Fruit fly (Drosophila melanogaster): ENCODE data around the gene B4.
A peak's percentile ranks its signal among the peaks of the same experiment; 100 is the strongest.

Gene B4

DNA sequence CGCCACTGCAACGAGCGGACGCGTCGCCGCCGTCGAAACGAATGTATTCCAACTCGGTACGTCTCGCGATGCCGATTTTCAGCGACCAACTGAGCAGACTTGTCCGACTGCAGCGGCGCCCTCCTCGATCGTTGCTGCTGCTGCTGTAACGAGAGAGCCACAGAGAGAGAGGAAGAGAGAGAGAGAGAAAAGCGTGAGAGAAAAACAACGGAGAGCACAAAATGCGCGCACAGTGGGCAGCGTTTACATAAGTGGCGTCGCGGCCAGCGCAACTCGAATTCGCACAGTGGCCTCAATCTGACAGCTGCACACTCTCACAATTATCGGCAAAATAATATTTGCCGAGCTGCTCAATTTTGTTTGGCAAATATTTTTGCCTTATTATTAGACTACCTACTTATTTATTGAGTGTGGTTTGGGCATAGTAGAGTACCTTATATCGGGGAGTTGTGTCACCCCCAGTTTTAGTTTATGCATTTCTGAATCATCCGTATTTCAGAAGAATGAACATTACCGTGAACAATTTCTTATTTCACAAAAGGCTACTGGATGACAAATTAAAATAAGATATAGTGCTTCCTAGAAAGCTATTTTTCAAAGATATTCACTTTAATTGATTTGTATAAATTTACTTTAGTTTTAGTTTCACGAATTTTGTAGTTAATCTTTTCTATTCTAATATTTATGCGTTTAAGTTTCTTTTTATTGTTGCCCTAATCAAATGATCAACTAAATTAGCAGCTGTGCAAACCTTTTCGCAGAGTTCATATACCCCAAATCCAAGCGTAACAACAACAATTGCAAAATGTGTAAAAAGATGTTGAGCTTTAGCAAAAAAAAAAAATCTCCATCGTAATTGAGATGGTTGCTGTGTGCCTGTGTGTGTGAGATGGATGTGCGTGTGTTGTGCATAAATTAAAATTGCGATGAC is 35.5 kb downstream of the B4 start:
- no peak for TF ChIP-seq CG8478 (optimal IDR thresholded peaks at IDR 0.05)
- TF ChIP-seq CTCF (optimal IDR thresholded peaks at IDR 0.05): no peak

DNA sequence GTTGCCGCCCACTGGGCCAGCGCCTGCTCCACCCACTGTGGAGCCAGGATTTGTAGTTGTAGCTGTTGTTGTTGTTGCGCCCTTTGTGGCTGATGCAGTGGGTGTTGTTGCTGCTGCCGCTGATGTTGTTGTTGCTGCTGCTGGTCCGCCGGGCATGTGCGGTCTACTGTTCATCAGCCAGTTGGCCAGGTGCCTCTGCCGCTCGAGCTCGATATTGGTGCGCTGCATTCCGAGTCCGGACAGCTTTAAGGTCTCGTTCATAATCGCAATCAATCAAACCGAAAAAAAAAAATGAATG is 36.1 kb downstream of the B4 start:
- no peak for TF ChIP-seq CTCF (optimal IDR thresholded peaks at IDR 0.05)

DNA sequence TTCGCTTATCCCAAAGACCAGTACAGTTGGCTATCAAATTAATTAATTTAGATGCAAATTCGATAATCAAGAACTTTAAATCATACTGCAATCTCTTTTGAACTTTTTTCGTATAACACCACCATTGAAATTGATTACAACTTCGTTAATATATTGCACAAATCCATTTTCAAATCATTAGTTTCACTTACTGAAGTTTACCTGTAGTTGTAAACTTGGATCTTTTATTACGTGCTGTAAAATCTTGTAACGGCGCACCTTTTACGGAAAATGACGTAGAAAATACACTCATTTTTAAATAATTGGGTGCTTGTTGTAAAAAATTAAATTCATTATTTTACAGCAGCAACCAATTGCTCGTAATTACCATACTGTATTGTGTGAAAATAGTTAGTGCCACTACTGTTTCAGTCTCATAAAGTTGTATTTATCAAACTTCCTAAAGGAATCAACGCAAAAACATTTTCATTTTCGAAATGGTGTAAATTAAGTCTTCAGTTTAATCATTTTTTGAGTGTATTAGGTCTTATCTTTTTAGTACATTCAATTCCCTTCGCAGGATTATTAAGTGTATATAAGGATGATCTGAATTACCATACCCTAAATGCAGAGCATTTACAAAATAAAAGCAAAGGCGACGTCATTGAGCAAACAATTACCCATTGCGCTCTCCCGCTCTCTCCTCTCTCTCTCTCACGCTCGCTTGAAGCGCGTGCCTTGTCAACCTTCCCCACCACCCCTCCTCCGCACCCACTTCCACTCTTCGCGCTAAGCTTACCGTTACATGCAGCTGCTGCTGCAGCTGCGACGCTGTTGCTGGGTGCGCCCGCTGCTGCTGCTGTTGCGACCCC is 36.7 kb downstream of the B4 start:
- TF ChIP-seq CTCF (optimal IDR thresholded peaks at IDR 0.05) (no peak), CG8478 (optimal IDR thresholded peaks at IDR 0.05) (no peak)

DNA sequence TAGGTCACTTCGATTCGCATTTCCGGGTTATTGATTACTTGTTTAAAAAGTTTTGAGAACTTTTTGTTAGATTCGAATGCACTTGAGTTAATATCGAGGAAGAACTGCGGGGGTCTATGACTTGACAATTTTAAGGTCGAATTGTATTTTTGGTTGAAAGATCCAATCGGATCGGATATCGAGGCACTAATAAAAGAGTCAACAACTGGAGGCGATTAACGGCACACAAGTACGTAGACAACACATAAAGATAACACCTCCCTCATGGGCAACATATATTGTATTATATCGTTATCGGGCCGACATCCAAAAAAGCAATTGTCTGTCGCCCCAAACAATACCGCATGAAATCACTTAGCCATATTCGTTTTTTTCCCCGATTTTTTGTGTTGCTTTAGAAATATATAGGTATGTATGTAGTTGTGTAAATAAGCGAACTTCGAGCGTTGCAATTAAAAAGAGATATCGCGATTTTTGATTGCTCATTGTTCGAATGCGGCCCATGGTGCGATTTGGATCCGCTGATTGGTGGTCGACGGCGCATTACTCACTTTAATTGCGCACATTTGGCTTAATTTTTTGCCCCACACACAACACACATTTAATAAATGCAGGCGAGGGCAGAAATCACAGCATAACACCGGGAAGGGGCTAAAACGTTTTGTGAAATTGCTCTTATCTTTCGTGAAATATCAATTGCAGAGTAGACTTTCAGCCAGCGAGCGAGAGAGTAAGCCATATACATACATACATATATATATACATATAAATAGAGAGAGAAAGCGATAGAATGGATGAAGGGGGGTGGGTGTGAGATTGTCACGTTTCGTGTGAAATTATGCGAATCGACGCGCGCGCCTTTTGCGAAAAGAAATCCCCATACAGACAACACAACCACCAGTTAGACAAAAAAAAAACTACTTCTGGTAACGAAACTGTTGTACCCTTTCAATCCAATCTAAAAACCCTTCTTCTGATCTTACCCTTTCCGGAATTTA is 38.0 kb downstream of the B4 start:
- no peak for TF ChIP-seq CG8478 (optimal IDR thresholded peaks at IDR 0.05)
- no peak for TF ChIP-seq CTCF (optimal IDR thresholded peaks at IDR 0.05)

DNA sequence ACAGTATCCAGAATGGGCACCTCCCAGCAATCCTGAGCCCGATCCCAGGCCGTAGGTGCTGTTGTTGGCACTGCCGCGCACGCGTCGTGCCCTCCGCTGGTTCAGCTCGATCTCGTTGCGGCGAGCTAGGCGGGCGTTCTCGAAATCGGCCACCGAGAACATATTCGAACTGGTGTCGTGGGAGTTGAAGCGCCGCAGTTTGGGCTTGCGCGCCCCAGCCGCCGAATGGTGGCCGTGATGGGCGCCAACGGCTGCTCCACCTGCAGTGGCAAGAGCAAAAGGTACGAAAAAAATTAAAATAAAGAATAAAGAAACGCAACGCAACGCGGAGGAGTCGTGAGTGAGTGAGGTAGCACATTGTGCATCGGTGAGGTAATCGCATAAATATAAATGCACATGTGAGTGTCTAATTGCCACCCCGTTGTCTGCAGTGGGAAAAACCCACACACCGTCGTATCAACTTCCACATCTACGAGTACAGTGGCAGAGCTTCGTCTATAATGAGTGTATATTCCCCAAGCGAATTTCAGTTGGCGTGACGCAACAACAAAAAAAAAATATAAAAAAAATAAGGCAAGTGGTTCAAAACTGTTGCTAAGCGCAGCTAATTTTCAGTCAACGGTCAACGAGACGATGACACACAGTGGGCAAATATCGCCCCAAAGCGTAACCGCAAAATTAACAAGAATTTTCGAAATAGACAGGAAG is 39.4 kb downstream of the B4 start:
- TF ChIP-seq CTCF (optimal IDR thresholded peaks at IDR 0.05) (no peak), CG8478 (optimal IDR thresholded peaks at IDR 0.05) (no peak)

DNA sequence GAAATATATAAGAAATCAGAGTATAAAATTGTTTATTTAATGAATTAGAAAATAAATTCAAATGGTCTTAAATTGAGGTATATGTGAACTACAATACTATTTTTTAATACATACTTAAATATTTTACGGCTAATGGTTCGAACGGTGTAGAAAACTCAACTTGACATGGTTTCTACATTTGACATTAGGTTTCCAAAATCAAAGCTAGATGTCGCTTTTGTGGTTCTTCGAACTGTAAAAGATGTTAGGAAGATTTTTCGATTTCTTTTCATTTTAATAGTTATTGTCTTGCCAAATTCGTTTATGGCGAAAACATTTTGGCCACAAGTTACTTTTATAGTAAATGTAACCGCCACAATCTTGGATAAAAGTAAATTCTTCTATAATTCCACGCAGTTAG is 48.7 kb downstream of the B4 start:
- TF ChIP-seq CTCF (optimal IDR thresholded peaks at IDR 0.05) (peak; percentile 73 to 90), CG8478 (optimal IDR thresholded peaks at IDR 0.05) (no peak)

DNA sequence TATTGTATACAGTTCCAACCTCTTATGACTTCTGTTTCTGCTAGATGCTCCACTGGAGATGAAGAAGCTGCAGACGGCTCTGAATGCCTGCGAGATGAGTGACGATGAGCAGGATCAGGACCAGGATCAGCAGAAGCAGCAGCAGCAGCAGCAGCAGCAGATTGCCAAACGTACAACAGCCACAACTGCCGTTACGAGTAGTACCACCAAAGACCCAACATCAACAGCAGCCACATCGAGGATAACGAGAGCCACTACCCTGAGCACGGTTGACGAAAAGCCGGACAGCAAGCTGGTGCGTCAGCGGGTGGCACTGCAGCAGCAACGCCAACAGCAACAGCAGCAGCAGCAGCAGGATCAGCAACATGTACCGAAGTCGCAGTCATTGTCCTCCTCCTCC is 51.2 kb downstream of the B4 start:
- TF ChIP-seq CG8478 (optimal IDR thresholded peaks at IDR 0.05) (no peak), CTCF (optimal IDR thresholded peaks at IDR 0.05) (no peak)

DNA sequence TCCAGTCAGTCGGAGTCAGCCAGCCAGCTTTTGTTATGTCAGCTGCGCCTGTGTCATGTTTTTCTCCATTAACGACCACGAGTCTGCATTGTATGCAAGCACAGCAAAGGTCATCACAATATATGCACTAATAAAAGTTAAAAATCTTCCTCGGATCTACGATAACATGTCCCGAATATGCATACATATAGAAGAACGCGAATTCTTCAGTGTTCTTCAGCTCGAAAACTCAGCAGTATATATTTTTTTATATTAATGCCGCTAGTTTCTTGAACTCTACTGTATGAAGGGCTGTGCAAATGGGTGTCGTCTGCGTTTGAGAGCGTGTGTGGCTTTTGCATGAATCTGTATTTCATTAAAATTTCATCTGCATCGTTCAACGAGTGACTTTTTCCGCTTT is 66.9 kb downstream of the B4 start:
- no peak for TF ChIP-seq CTCF (optimal IDR thresholded peaks at IDR 0.05)
- TF ChIP-seq CG8478 (optimal IDR thresholded peaks at IDR 0.05): no peak

DNA sequence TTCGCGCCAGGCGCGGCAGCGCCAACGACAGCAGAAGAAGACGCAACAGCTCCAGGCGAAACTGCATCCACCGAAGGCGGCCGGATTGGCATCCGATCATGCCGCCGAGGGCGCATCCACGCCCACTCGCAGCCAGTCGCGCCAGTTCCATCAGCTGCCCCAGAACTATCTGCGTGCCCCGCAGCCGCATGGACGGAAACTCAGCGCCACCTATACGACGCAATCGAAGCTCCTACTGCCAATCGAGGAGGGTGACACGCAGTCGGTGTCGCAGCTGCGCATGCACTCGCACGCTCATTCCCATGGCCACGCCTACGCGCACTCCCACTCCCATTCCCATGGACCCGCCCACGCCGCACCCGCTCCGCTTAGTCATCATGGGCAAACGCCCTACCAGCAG is 73.9 kb downstream of the B4 start:
- TF ChIP-seq CTCF (optimal IDR thresholded peaks at IDR 0.05): peak in 1 of 2 experiments; percentile 26
- no peak for TF ChIP-seq CG8478 (optimal IDR thresholded peaks at IDR 0.05)

DNA sequence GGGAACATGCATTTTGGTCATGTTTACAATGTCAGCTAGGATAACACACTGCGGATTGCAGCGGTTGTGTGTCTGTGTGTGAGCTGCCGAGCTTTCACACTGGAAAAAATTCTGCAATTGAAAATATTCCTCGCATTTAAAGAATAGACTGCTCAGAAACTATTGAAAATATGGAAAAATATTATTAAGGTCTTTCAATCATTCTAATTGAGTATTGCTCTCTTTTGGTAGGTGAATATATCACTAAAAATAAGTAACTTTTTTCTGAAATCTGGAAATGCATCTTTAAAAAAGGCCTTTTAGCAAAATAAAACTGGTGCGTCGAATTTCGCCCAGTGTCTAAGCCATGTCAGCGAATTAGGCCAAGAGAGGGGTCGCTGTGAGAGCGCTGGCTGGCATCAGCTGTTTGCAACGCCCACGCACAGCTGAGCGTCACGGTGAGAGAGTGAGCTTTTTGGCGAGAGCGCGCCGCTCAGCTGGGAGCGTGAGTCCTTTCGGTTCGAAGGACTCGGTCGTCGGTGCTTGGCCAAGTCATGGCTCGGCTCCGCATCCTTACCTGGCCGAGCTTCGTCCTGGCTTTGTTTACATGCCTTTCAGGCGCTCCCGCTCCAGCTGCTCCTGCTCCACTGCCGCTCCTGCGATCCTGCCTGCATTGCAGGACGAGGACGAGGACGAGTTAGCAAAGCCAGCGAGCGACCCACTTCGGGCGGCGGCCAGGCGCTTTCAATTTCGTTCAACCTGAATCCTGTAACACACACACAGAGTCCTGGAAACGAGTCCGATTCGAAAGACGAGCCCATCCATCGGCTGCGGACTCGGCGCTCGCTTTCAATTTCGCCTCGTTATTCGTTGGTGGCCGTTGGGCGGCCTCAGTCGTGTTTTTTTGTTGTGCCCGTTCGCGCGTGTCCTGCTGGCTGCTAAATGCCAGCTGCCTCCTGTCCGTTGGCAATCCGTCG is 87.9 kb downstream of the B4 start, which contains the start of gene CG46308:
CG46308 (plus strand) TSS at position 864 of the 956 bp plus-strand sequence.
- TF ChIP-seq CTCF (optimal IDR thresholded peaks at IDR 0.05) (no peak), CG8478 (optimal IDR thresholded peaks at IDR 0.05) (no peak)

DNA sequence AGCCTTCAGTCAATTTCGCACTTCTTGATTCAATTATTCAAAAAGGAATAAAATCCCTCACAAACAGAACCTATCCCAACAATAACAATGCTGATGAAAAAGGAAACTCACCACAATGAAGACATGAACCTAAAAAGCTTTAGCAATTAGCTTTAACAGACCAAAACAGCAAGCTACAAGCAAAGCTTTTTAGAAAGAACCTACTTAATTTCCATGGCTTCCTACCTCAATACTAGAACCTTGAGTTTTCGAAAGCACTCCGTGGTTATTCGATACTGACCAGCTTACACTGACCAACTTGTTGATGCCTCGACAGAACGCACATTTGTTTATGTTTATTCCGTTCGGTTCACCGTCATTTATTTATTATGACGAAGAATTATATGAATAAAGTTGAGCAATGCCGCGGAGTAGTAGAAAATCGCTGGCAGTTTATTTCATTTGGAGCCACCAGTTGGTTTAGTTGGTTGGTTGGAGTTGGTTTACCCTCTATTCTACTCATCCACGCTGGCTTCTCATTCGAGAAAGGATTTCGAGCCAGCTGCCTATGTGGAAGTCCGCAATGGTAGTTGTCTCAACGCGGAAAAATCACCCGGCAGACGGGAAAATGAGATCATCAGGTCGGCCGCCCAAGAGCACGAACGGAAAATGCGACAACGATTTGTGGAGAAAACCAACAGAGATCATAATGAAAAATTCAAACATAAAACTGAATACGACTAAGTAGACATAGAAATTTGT is 90.0 kb downstream of the B4 start, which contains the start of gene CG42810:
CG42810 (plus strand) TSS at position 691 of the 741 bp plus-strand sequence.
- no peak for TF ChIP-seq CG8478 (optimal IDR thresholded peaks at IDR 0.05)
- TF ChIP-seq CTCF (optimal IDR thresholded peaks at IDR 0.05): no peak

DNA sequence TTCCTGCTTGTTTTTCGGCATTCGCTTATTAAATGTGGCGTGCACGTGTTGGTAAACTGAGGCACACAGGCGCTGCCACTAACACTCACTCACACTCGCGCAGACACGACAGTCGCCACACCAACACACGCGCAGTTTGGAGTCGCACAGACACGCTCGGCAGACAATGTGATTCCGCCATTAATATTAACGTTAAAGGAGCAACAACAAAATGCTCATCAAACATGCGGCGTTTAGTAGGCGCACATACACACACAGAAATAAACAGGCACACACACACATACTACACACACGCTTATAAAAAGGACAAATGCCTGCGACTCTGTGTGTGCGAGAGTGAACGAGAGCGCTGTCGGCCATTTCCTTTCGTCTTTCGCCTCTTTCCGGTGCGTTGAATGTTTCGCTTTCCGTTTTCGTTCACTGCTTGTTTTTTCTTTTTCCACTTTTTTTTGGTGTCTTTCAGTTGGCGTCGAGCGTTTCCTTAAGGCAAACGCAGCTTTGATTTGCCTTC is 92.0 kb downstream of the B4 start, which contains the start of gene CG42809:
CG42809 (plus strand) TSS at position 461 of the 511 bp plus-strand sequence.
- no peak for TF ChIP-seq CG8478 (optimal IDR thresholded peaks at IDR 0.05)
- TF ChIP-seq CTCF (optimal IDR thresholded peaks at IDR 0.05): no peak
